Worm (Caenorhabditis elegans): ENCODE data around the gene T15H9.4.

T15H9.4 gene

DNA sequence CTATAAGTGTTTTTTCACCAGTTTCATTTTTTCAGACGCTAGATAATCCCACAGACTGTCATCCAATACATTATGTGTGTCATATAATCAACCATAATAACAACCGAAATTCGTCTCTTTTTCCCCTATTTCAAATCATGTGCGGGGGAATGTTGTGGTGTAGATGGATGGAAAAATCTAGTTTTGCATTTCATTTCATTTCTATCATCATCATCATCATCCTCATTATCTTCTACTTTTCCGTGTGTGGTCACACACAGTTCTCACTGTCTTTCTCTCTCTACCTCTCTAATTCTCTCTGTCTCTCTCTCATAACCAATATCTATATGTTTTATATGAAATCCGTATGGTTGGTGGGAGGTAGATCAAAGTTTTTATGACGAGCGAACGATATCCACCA is 38.3 kb upstream of the T15H9.4 start:
- TF ChIP-seq pqm-1 (tag; optimal IDR thresholded peaks at IDR 0.05) (no peak), mab-9 (GFP tag; IDR thresholded peaks at IDR 0.05) (no peak), swsn-7 (tag; optimal IDR thresholded peaks at IDR 0.05) (peak; percentile 6), F16B12.6 (tag; optimal IDR thresholded peaks at IDR 0.05) (no peak), ceh-90 (tag; optimal IDR thresholded peaks at IDR 0.05) (no peak), ces-1 (GFP tag; optimal IDR thresholded peaks at IDR 0.05) (no peak), elt-3 (tag; optimal IDR thresholded peaks at IDR 0.05) (peak in 1 of 6 experiments; percentile 52), snu-23 (GFP tag; optimal IDR thresholded peaks at IDR 0.05) (peak; percentile 71), fkh-8 (tag; optimal IDR thresholded peaks at IDR 0.05) (no peak), ztf-11 (tag; optimal IDR thresholded peaks at IDR 0.05) (no peak), unc-30 (tag; optimal IDR thresholded peaks at IDR 0.05) (no peak), jun-1 (tag; optimal IDR thresholded peaks at IDR 0.05) (no peak), skn-1 (tag; optimal IDR thresholded peaks at IDR 0.05) (no peak), nhr-12 (tag; optimal IDR thresholded peaks at IDR 0.05) (no peak), fkh-10 (GFP tag; optimal IDR thresholded peaks at IDR 0.05) (no peak), dpl-1 (GFP tag; optimal IDR thresholded peaks at IDR 0.05) (no peak), nhr-11 (tag; optimal IDR thresholded peaks at IDR 0.05) (no peak), ceh-82 (tag; optimal IDR thresholded peaks at IDR 0.05) (no peak), ceh-88 (GFP tag; IDR thresholded peaks at IDR 0.05) (no peak), unc-62 (GFP tag; optimal IDR thresholded peaks at IDR 0.05) (no peak), tlp-1 (tag; optimal IDR thresholded peaks at IDR 0.05) (no peak), blmp-1 (tag; optimal IDR thresholded peaks at IDR 0.05) (peak; percentile 54), nhr-71 (tag; optimal IDR thresholded peaks at IDR 0.05) (peak; percentile 25), nhr-77 (tag; optimal IDR thresholded peaks at IDR 0.05) (no peak), hlh-4 (tag; optimal IDR thresholded peaks at IDR 0.05) (no peak), dsc-1 (tag; optimal IDR thresholded peaks at IDR 0.05) (no peak), lin-35 (GFP tag; optimal IDR thresholded peaks at IDR 0.05) (peak in 1 of 2 experiments; percentile 24), lin-15B (tag; optimal IDR thresholded peaks at IDR 0.05) (no peak), C34B4.2 (tag; optimal IDR thresholded peaks at IDR 0.05) (no peak), hpl-2 (GFP tag; optimal IDR thresholded peaks at IDR 0.05) (no peak), unc-130 (tag; optimal IDR thresholded peaks at IDR 0.05) (no peak), pax-3 (tag; optimal IDR thresholded peaks at IDR 0.05) (no peak), hlh-17 (GFP tag; optimal IDR thresholded peaks at IDR 0.05; ENCODE audit: borderline replicate concordance) (no peak), C04F5.9 (tag; optimal IDR thresholded peaks at IDR 0.05) (no peak), ztf-4 (tag; optimal IDR thresholded peaks at IDR 0.05) (no peak), Y116A8C.19 (tag; optimal IDR thresholded peaks at IDR 0.05; ENCODE audit: borderline replicate concordance) (no peak), lir-3 (tag; optimal IDR thresholded peaks at IDR 0.05; ENCODE audit: poor library complexity) (no peak), alr-1 (tag; optimal IDR thresholded peaks at IDR 0.05; ENCODE audit: borderline replicate concordance) (no peak), nhr-20 (tag; optimal IDR thresholded peaks at IDR 0.05) (peak; percentile 72), xbp-1 (tag; optimal IDR thresholded peaks at IDR 0.05) (no peak), irx-1 (tag; optimal IDR thresholded peaks at IDR 0.05) (no peak), nhr-85 (tag) (peak; percentile 80), mef-2 (tag; optimal IDR thresholded peaks at IDR 0.05) (no peak), egl-27 (tag; optimal IDR thresholded peaks at IDR 0.05) (no peak), pag-3 (tag; optimal IDR thresholded peaks at IDR 0.05; ENCODE audit: borderline replicate concordance, insufficient read depth) (no peak), rnt-1 (tag; optimal IDR thresholded peaks at IDR 0.05) (no peak), ceh-63 (GFP tag; optimal IDR thresholded peaks at IDR 0.05) (no peak), unc-86 (tag; optimal IDR thresholded peaks at IDR 0.05) (no peak), aly-2 (tag; optimal IDR thresholded peaks at IDR 0.05) (no peak), lin-14 (GFP tag; optimal IDR thresholded peaks at IDR 0.05) (peak; percentile 67), snpc-4 (tag; optimal IDR thresholded peaks at IDR 0.05) (no peak), unc-98 (GFP tag; IDR thresholded peaks at IDR 0.05) (no peak), sup-37 (GFP tag; optimal IDR thresholded peaks at IDR 0.05) (no peak), sox-4 (tag; optimal IDR thresholded peaks at IDR 0.05) (no peak)
